Worm (Caenorhabditis elegans) whole organism, L1 larva: ENCODE data around the gene del-7.

Source experiments
- C16A3.4 ChIP-seq: fragments of 150-350 bp; optimal IDR thresholded peaks from 2 replicates; lab custom pipeline; 2014; ENCODE audit warnings: missing biosample characterization, missing genetic modification characterization
- F16B12.6 ChIP-seq: fragments of 150-350 bp; optimal IDR thresholded peaks from 2 replicates; lab custom pipeline; 2014; ENCODE audit warnings: missing biosample characterization, missing genetic modification characterization
- Y116A8C.19 ChIP-seq: sonication (generic microtip); optimal IDR thresholded peaks from 2 replicates; lab custom pipeline; 2016; ENCODE audit warnings: missing compliant biosample characterization, missing genetic modification characterization, borderline replicate concordance
- aha-1 ChIP-seq: fragments of 150-350 bp; optimal IDR thresholded peaks from 2 replicates; lab custom pipeline; 2014; ENCODE audit warnings: missing biosample characterization, missing genetic modification characterization
- aly-2 ChIP-seq: fragments of 150-350 bp; optimal IDR thresholded peaks from 2 replicates; lab custom pipeline; 2014; ENCODE audit warnings: missing biosample characterization, missing genetic modification characterization
- blmp-1 ChIP-seq: fragments of 150-350 bp; optimal IDR thresholded peaks from 2 replicates; lab custom pipeline; 2014; ENCODE audit warnings: missing biosample characterization, missing genetic modification characterization
- ceh-8 ChIP-seq: fragments of 200-800 bp; sonication (Bioruptor generic); optimal IDR thresholded peaks from 2 replicates; lab custom pipeline; 2018; ENCODE audit warnings: mild to moderate bottlenecking, missing genetic modification characterization, moderate library complexity, missing compliant biosample characterization
- ceh-88 ChIP-seq: fragments of 200-800 bp; sonication (Bioruptor generic); IDR thresholded peaks from 2 replicates; pipeline ENCODE4 v1.3.6; 2022; ENCODE audit warnings: missing genetic modification characterization, missing compliant biosample characterization
- ceh-90 ChIP-seq: sonication (generic microtip); optimal IDR thresholded peaks from 2 replicates; lab custom pipeline; 2016; ENCODE audit warnings: missing genetic modification characterization, missing compliant biosample characterization
- ces-1 ChIP-seq: fragments of 150-350 bp; optimal IDR thresholded peaks from 2 replicates; lab custom pipeline; 2014; ENCODE audit warnings: missing biosample characterization, missing genetic modification reagents, missing genetic modification characterization
- efl-3 ChIP-seq: fragments of 200-800 bp; sonication (Bioruptor generic); optimal IDR thresholded peaks from 2 replicates; lab custom pipeline; 2018; ENCODE audit warnings: mild to moderate bottlenecking, missing genetic modification characterization, missing compliant biosample characterization
- egl-13 ChIP-seq: sonication (generic microtip); optimal IDR thresholded peaks from 2 replicates; lab custom pipeline; 2016; ENCODE audit warnings: missing genotype, missing genetic modification reagents, missing genetic modification characterization, missing compliant biosample characterization
- elt-3 ChIP-seq, 6 experiments: fragments of 150-350 bp in 1 of 6; sonication (generic microtip); optimal IDR thresholded peaks; 2 replicates each; lab custom pipeline; 2017 to 2018; ENCODE audit warnings: missing biosample characterization in 6 of 6, missing genetic modification characterization in 6 of 6, inconsistent platforms in 1 of 6
- fkh-4 ChIP-seq: sonication (generic microtip); optimal IDR thresholded peaks from 2 replicates; lab custom pipeline; 2016; ENCODE audit warnings: missing compliant biosample characterization, missing genetic modification characterization, borderline replicate concordance
- hlh-17 ChIP-seq: fragments of 200-800 bp; sonication (Bioruptor generic); optimal IDR thresholded peaks from 2 replicates; lab custom pipeline; 2018; ENCODE audit warnings: missing genetic modification characterization, mild to moderate bottlenecking, missing compliant biosample characterization, moderate library complexity, borderline replicate concordance
- hlh-4 ChIP-seq: sonication (generic microtip); optimal IDR thresholded peaks from 2 replicates; lab custom pipeline; 2016; ENCODE audit warnings: mild to moderate bottlenecking, missing genetic modification characterization, missing compliant biosample characterization
- hpl-2 ChIP-seq: fragments of 150-350 bp; optimal IDR thresholded peaks from 2 replicates; lab custom pipeline; 2014; ENCODE audit warnings: missing biosample characterization, missing genetic modification reagents, missing genetic modification characterization
- lin-13 ChIP-seq: fragments of 150-350 bp; optimal IDR thresholded peaks from 2 replicates; lab custom pipeline; 2014; ENCODE audit warnings: missing biosample characterization, missing genetic modification reagents, missing genetic modification characterization
- lin-15B ChIP-seq: fragments of 150-350 bp; sonication (generic microtip); optimal IDR thresholded peaks from 3 replicates; lab custom pipeline; 2014; ENCODE audit warnings: missing biosample characterization, missing genetic modification characterization
- lin-35 ChIP-seq, 2 experiments: fragments of 150-350 bp; optimal IDR thresholded peaks; 2 replicates each; lab custom pipeline; 2014; ENCODE audit warnings: missing biosample characterization in 2 of 2, missing genetic modification characterization in 2 of 2, missing genetic modification reagents in 2 of 2
- lin-39 ChIP-seq: fragments of 150-350 bp; optimal IDR thresholded peaks from 2 replicates; lab custom pipeline; 2014; ENCODE audit warnings: missing biosample characterization, missing genetic modification reagents, missing genetic modification characterization
- lir-3 ChIP-seq: sonication (generic microtip); optimal IDR thresholded peaks from 2 replicates; lab custom pipeline; 2016; ENCODE audit warnings: mild to moderate bottlenecking, missing genetic modification characterization, moderate library complexity, missing compliant biosample characterization; ENCODE audit not compliant: poor library complexity
- lsy-2 ChIP-seq, 2 experiments: fragments of 150-350 bp; optimal IDR thresholded peaks; 2 replicates each; lab custom pipeline; 2014; ENCODE audit warnings: missing biosample characterization in 2 of 2, missing genetic modification characterization in 2 of 2
- mdl-1 ChIP-seq, 2 experiments: fragments of 150-350 bp; optimal IDR thresholded peaks; 2 replicates each; lab custom pipeline; 2014 to 2017; ENCODE audit warnings: missing biosample characterization in 2 of 2, missing genetic modification characterization in 2 of 2, inconsistent platforms in 1 of 2
- nhr-19 ChIP-seq: fragments of 200-800 bp; sonication (Bioruptor generic); conservative IDR thresholded peaks from 2 replicates; pipeline ENCODE4 v1.3.6; 2022; ENCODE audit warnings: missing genetic modification characterization, missing compliant biosample characterization
- nhr-20 ChIP-seq: sonication (generic microtip); optimal IDR thresholded peaks from 2 replicates; lab custom pipeline; 2016; ENCODE audit warnings: mild to moderate bottlenecking, missing genetic modification characterization, missing compliant biosample characterization
- nhr-76 ChIP-seq: sonication (generic microtip); optimal IDR thresholded peaks from 2 replicates; lab custom pipeline; 2017; ENCODE audit warnings: missing biosample characterization, missing genetic modification characterization
- nhr-77 ChIP-seq: fragments of 150-350 bp; optimal IDR thresholded peaks from 2 replicates; lab custom pipeline; 2014; ENCODE audit warnings: missing biosample characterization, missing genetic modification characterization
- nhr-85 ChIP-seq: sonication (generic microtip); peaks from one replicate; lab custom pipeline; 2016; ENCODE audit warnings: missing genetic modification characterization, inconsistent platforms, missing compliant biosample characterization
- nhr-90 ChIP-seq: sonication (generic microtip); optimal IDR thresholded peaks from 2 replicates; lab custom pipeline; 2016; ENCODE audit warnings: mild to moderate bottlenecking, missing genetic modification characterization, missing compliant biosample characterization; ENCODE audit not compliant: poor library complexity
- pqm-1 ChIP-seq: sonication (generic microtip); optimal IDR thresholded peaks from 3 replicates; lab custom pipeline; 2017; ENCODE audit warnings: missing biosample characterization, missing genetic modification characterization
- rnt-1 ChIP-seq: sonication (generic microtip); optimal IDR thresholded peaks from 2 replicates; lab custom pipeline; 2016; ENCODE audit warnings: mild to moderate bottlenecking, missing genetic modification characterization, moderate library complexity, missing compliant biosample characterization
- skn-1 ChIP-seq: fragments of 150-350 bp; optimal IDR thresholded peaks from 2 replicates; lab custom pipeline; 2014; ENCODE audit warnings: missing biosample characterization, missing genetic modification characterization
- snu-23 ChIP-seq: sonication (generic microtip); optimal IDR thresholded peaks from 2 replicates; lab custom pipeline; 2016; ENCODE audit warnings: missing genetic modification characterization, missing compliant biosample characterization
- sox-4 ChIP-seq: sonication (generic microtip); optimal IDR thresholded peaks from 2 replicates; lab custom pipeline; 2016; ENCODE audit warnings: missing genetic modification characterization, missing compliant biosample characterization
- sup-37 ChIP-seq: fragments of 200-800 bp; sonication (Bioruptor generic); optimal IDR thresholded peaks from 2 replicates; lab custom pipeline; 2018; ENCODE audit warnings: mild to moderate bottlenecking, missing genetic modification characterization, missing compliant biosample characterization
- swsn-7 ChIP-seq: sonication (generic microtip); optimal IDR thresholded peaks from 2 replicates; lab custom pipeline; 2016; ENCODE audit warnings: missing genetic modification characterization, missing compliant biosample characterization
- tbx-2 ChIP-seq: sonication (generic microtip); optimal IDR thresholded peaks from 2 replicates; lab custom pipeline; 2016; ENCODE audit warnings: missing genetic modification characterization, missing compliant biosample characterization
- tlp-1 ChIP-seq: fragments of 150-350 bp; optimal IDR thresholded peaks from 2 replicates; lab custom pipeline; 2014; ENCODE audit warnings: missing biosample characterization, missing genetic modification characterization
- unc-30 ChIP-seq: sonication (generic microtip); optimal IDR thresholded peaks from 2 replicates; lab custom pipeline; 2017; ENCODE audit warnings: missing biosample characterization, missing genetic modification characterization
- unc-86 ChIP-seq: sonication (generic microtip); optimal IDR thresholded peaks from 2 replicates; lab custom pipeline; 2016; ENCODE audit warnings: missing genetic modification characterization, missing compliant biosample characterization
- zip-4 ChIP-seq: fragments of 200-800 bp; sonication (Bioruptor generic); optimal IDR thresholded peaks from 2 replicates; lab custom pipeline; 2018; ENCODE audit warnings: mild to moderate bottlenecking, missing genetic modification characterization, moderate library complexity, missing compliant biosample characterization
- ztf-4 ChIP-seq: fragments of 150-350 bp; optimal IDR thresholded peaks from 2 replicates; lab custom pipeline; 2014; ENCODE audit warnings: missing biosample characterization, missing genetic modification characterization

Gene del-7

DNA sequence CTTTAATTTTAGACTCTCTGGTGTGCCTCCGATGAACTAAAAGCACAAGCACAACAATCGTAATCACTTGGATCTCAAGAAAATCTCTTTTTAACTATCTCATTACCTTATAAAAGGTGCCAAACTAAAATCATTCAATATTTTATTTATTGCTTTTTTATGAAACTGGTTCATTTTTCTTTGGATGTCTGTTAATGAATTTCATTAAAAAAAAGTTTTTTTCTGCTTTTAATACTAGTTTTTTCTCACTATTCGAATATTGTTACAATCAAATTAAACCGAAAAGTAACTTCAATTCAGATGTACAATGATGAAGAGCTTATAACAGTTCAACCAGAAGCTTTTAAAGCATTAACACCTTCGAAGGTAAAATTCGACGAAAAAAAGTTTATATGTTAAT lies 15.5 kb downstream of the del-7 start, which contains the start of gene swd-2.1:
TSS of gene swd-2.1 (plus strand) at position 301 of the 400 bp plus-strand sequence.
- TF ChIP-seq C16A3.4 (no peak), unc-86 (tag; lab: Kevin White, UChicago) (no peak), tbx-2 (tag; lab: Kevin White, UChicago) (no peak), skn-1 (tag; lab: Kevin White, UChicago) (no peak), ceh-8 (GFP tag; lab: Kevin White, UChicago) (no peak), aha-1 (tag; lab: Kevin White, UChicago) (no peak), lin-15B (tag; lab: Kevin White, UChicago) (no peak), nhr-85 (tag; lab: Kevin White, UChicago) (no peak), pqm-1 (tag; lab: Kevin White, UChicago) (no peak), nhr-76 (no peak), F16B12.6 (no peak), nhr-90 (tag; lab: Kevin White, UChicago) (no peak)
- TF ChIP-seq, all 84 proteins: peak for 0

DNA sequence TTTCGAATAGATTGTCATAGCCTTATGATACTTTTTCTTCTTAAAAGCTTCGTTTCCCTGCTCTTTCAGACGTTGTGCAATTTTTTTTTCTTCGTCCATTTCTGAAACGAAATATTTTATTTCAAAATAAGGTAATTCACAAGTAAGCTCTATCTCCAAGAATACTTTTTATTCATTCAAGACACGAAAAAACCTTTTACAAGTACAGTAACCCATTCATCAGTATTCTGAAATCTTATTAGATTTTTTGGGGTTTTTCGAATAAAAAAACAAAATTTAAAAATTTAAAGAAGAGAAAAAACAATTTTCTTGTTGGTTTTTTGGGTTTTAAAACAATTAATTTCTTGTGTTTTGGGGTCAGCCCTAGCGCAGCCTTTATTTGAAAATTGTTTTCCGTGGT lies 18.6 kb downstream of the del-7 start, which contains the start of gene rpap-3:
TSS of gene rpap-3 (minus strand) at position 101 of the 400 bp plus-strand sequence.
- no peak for TF ChIP-seq Y116A8C.19 (tag; lab: Kevin White, UChicago)

DNA sequence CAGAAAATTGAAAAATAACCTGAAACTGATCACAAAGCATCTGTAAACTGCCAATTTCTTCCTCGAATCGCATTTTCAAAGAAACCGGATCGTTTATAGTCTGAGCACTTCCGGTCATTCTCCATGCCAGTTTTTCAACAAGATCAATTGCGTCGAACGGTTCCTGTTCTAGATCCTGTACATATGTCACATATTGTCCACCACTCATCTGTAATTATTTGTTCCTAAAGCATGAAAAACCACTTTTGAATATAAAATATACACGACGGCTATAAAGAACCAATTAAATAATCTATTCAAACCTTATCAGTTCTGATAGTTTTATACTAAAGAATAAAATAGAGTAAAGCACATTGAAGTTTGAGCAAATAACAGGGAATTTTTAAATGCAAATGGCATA lies 22.1 kb downstream of the del-7 start, which contains the start of gene sec-10:
TSS of gene sec-10 (minus strand) at position 208 of the 400 bp plus-strand sequence.
- TF ChIP-seq lin-13 (GFP tag; lab: Kevin White, UChicago): peak; percentile 3
- TF ChIP-seq lin-35 (GFP tag; optimal IDR thresholded peaks at IDR 0.05; lab: Kevin White, UChicago): peak in 1 of 2 experiments; percentile 12
- TF ChIP-seq swsn-7 (tag; lab: Kevin White, UChicago): no peak

DNA sequence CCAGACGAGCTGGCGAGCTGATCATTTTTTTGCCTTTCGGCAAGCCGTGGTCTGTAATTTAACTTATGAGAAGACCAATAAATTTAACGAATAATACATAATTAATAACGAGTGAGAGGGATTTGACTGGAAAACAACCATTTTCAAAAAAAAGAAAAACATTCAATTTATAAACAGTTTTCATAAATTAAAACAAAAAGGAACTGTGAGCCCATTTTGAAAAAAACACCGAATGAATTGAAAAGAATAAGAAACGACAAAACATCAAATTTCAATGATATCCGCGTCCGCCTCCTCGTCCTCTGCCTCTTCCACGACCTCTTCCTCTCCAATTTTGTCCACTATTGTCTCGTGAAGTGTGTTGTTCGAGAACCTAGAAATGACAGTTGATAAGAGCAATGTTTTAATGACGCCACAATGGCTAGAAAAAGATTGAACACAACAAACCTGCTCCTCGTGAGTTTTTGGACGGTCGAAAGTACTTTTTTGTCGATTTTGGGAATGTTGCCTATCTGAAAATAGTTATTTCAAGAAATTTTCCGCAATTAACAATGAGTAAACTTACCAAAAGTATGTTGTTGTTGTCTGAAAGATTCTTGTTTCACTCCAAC lies 23.7 kb downstream of the del-7 start, which contains the start of gene tag-321:
TSS of gene tag-321 (minus strand) at position 51 of the 611 bp plus-strand sequence.
- TF ChIP-seq egl-13 (tag; lab: Kevin White, UChicago): no peak
- no peak for TF ChIP-seq lsy-2 (tag; optimal IDR thresholded peaks at IDR 0.05; lab: Kevin White, UChicago)
- no peak for TF ChIP-seq unc-30 (tag; lab: Kevin White, UChicago)
- no peak for TF ChIP-seq nhr-19 (GFP tag; lab: Robert Waterston, UW)
- TF ChIP-seq F16B12.6: no peak
- no peak for TF ChIP-seq lir-3 (tag; lab: Kevin White, UChicago)
- no peak for TF ChIP-seq C16A3.4
- no peak for TF ChIP-seq efl-3 (GFP tag; lab: Kevin White, UChicago)
- no peak for TF ChIP-seq hpl-2
- no peak for TF ChIP-seq sox-4 (tag; lab: Kevin White, UChicago)
- TF ChIP-seq lin-39 (tag; lab: Kevin White, UChicago): no peak
- no peak for TF ChIP-seq swsn-7 (tag; lab: Kevin White, UChicago)
- TF ChIP-seq skn-1 (tag; lab: Kevin White, UChicago): no peak
- TF ChIP-seq zip-4: no peak
- no peak for TF ChIP-seq nhr-20 (tag; lab: Kevin White, UChicago)
- TF ChIP-seq ceh-88 (GFP tag; lab: Robert Waterston, UW): no peak
- TF ChIP-seq nhr-76: no peak
- TF ChIP-seq ztf-4 (tag; lab: Kevin White, UChicago): no peak
- no peak for TF ChIP-seq ceh-90
- no peak for TF ChIP-seq fkh-4
- TF ChIP-seq, all 84 proteins: peak for 0

DNA sequence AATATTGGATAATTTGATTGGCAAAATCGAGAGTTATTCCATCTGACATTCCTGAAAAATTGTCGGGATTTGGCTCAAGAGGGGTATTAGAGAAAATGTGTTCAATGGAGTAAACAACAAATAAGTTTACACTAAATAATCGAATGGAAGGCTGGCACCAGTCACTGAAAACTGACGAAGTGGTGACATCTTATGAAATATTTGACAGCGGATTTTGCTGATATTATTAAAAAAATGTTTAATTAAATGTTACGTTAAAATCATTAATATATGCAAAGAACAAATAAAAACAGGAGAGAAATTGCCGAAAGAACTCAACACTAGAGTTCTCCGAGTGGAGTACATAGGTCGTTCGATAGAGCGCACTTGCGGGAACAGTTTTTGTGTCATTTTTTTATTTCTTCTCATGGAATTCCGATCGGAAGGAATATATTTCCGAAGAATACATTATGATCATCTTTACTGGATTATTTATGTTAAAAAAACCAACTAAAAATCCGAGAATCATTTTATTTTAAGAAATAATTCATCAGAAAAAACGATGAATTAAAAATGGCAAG lies 25.4 kb downstream of the del-7 start, which contains the start of gene tag-322:
TSS of gene tag-322 (minus strand) at position 51 of the 560 bp plus-strand sequence.
- no peak for TF ChIP-seq elt-3 (tag; optimal IDR thresholded peaks at IDR 0.05; lab: Kevin White, UChicago)
- TF ChIP-seq hlh-17 (GFP tag; lab: Kevin White, UChicago): no peak
- peak; percentile 13 for TF ChIP-seq sox-4 (tag; lab: Kevin White, UChicago)
- peak; percentile 51 for TF ChIP-seq blmp-1 (tag; lab: Kevin White, UChicago)
- TF ChIP-seq sup-37 (GFP tag; lab: Kevin White, UChicago): no peak
- TF ChIP-seq unc-30 (tag; lab: Kevin White, UChicago): no peak
- TF ChIP-seq rnt-1: peak; percentile 73
- no peak for TF ChIP-seq pqm-1 (tag; lab: Kevin White, UChicago)
- no peak for TF ChIP-seq hlh-4
- TF ChIP-seq aly-2 (tag; lab: Kevin White, UChicago): no peak
- TF ChIP-seq snu-23: peak; percentile 83
- TF ChIP-seq ces-1 (GFP tag; lab: Kevin White, UChicago): no peak
- no peak for TF ChIP-seq tlp-1
- TF ChIP-seq lin-39 (tag; lab: Kevin White, UChicago): no peak
- peak; percentile 67 to 77 for TF ChIP-seq lin-35 (GFP tag; optimal IDR thresholded peaks at IDR 0.05; lab: Kevin White, UChicago)
- TF ChIP-seq mdl-1 (tag; optimal IDR thresholded peaks at IDR 0.05; lab: Kevin White, UChicago): peak in 1 of 2 experiments; percentile 32
- peak; percentile 89 to 90 for TF ChIP-seq lsy-2 (tag; optimal IDR thresholded peaks at IDR 0.05; lab: Kevin White, UChicago)
- TF ChIP-seq nhr-77 (tag; lab: Kevin White, UChicago): peak; percentile 31
- no peak for TF ChIP-seq ceh-90
